Worm (Caenorhabditis elegans): Measurements from ENCODE around the gene emb-9.

- TF ChIP-seq elt-3 (tag; optimal IDR thresholded peaks at IDR 0.05) = no peak
- TF ChIP-seq blmp-1 (tag; optimal IDR thresholded peaks at IDR 0.05; ENCODE audit: insufficient read depth) = no peak
- no peak for TF ChIP-seq unc-62 (GFP tag; optimal IDR thresholded peaks at IDR 0.05)
- no peak for TF ChIP-seq ama-1 (optimal IDR thresholded peaks at IDR 0.05)
Measured at ce11 chrIII:9353814-9354213, 9.6 kb upstream of the emb-9 start.

All from whole organism, L2 larva.